Fruit fly (Drosophila melanogaster) whole organism, embryonic: ENCODE results near the gene Cp7Fa.

Source experiments
- CG1024 ChIP-seq: fragments of 200-800 bp; sonication (Bioruptor generic); IDR thresholded peaks from 2 replicates; pipeline ENCODE4 v1.3.6; 2022; ENCODE audit warnings: missing biosample characterization, missing genetic modification characterization
- CG11696 ChIP-seq: fragments of 200-800 bp; sonication (Bioruptor generic); IDR thresholded peaks from 2 replicates; pipeline ENCODE4 v1.3.6; 2022; ENCODE audit warnings: missing biosample characterization, missing genetic modification characterization
- CG12236 ChIP-seq: fragments of 200-800 bp; sonication (Bioruptor generic); optimal IDR thresholded peaks from 2 replicates; lab custom pipeline; 2016; ENCODE audit warnings: missing biosample characterization, missing genetic modification characterization
- CG13424 ChIP-seq: fragments of 200-800 bp; sonication (Bioruptor generic); optimal IDR thresholded peaks from 2 replicates; lab custom pipeline; 2019; ENCODE audit warnings: missing biosample characterization, mild to moderate bottlenecking, missing genetic modification characterization, moderate library complexity
- CG13775 ChIP-seq: fragments of 200-800 bp; sonication (Bioruptor generic); optimal IDR thresholded peaks from 3 replicates; lab custom pipeline; 2017; ENCODE audit warnings: missing biosample characterization, mild to moderate bottlenecking, missing genetic modification characterization
- CG1529 ChIP-seq: fragments of 200-800 bp; sonication (Bioruptor generic); optimal IDR thresholded peaks from 3 replicates; lab custom pipeline; 2018; ENCODE audit warnings: missing biosample characterization, missing genetic modification characterization
- CG15601 ChIP-seq: fragments of 200-800 bp; sonication (Bioruptor generic); optimal IDR thresholded peaks from 3 replicates; lab custom pipeline; 2019; ENCODE audit warnings: missing biosample characterization, mild to moderate bottlenecking, missing genetic modification characterization, moderate library complexity
- CG17359 ChIP-seq: fragments of 200-800 bp; sonication (Bioruptor generic); optimal IDR thresholded peaks from 3 replicates; lab custom pipeline; 2018; ENCODE audit warnings: missing biosample characterization, mild to moderate bottlenecking, missing genetic modification characterization, moderate library complexity
- CG2116 ChIP-seq: fragments of 200-800 bp; sonication (Bioruptor generic); optimal IDR thresholded peaks from 3 replicates; lab custom pipeline; 2018; ENCODE audit warnings: missing biosample characterization, mild to moderate bottlenecking, missing genetic modification characterization
- CG2875 ChIP-seq: fragments of 200-800 bp; sonication (Bioruptor generic); optimal IDR thresholded peaks from 2 replicates; lab custom pipeline; 2017; ENCODE audit warnings: missing biosample characterization, mild to moderate bottlenecking, missing genetic modification characterization, missing genetic modification reagents
- CG30403 ChIP-seq: fragments of 200-800 bp; sonication (Bioruptor generic); optimal IDR thresholded peaks from 3 replicates; lab custom pipeline; 2016; ENCODE audit warnings: missing biosample characterization, missing genetic modification characterization
- CG3065 ChIP-seq: fragments of 200-800 bp; sonication (Bioruptor generic); optimal IDR thresholded peaks from 2 replicates; lab custom pipeline; 2016; ENCODE audit warnings: missing biosample characterization, missing genetic modification characterization
- CG31224 ChIP-seq: fragments of 200-800 bp; sonication (Bioruptor generic); IDR thresholded peaks from 2 replicates; pipeline ENCODE4 v1.3.6; 2022; ENCODE audit warnings: missing biosample characterization, missing genetic modification characterization
- CG6683 ChIP-seq: fragments of 200-800 bp; sonication (Bioruptor generic); optimal IDR thresholded peaks from 2 replicates; lab custom pipeline; 2017; ENCODE audit warnings: missing biosample characterization, mild to moderate bottlenecking, missing genetic modification characterization, missing genetic modification reagents
- CG6765 ChIP-seq: fragments of 200-800 bp; sonication (Bioruptor generic); optimal IDR thresholded peaks from 3 replicates; lab custom pipeline; 2017; ENCODE audit warnings: missing biosample characterization, mild to moderate bottlenecking, missing genetic modification characterization
- CG6813 ChIP-seq: fragments of 200-800 bp; sonication (Bioruptor generic); optimal IDR thresholded peaks from 2 replicates; lab custom pipeline; 2017; ENCODE audit warnings: missing biosample characterization, missing genetic modification characterization, mild to moderate bottlenecking, moderate library complexity, missing genetic modification reagents
- CG7271 ChIP-seq: fragments of 200-800 bp; sonication (Bioruptor generic); optimal IDR thresholded peaks from 2 replicates; lab custom pipeline; 2018; ENCODE audit warnings: missing biosample characterization, mild to moderate bottlenecking, missing genetic modification characterization, moderate library complexity
- CG7786 ChIP-seq: fragments of 200-800 bp; sonication (Bioruptor generic); optimal IDR thresholded peaks from 2 replicates; lab custom pipeline; 2016; ENCODE audit warnings: missing biosample characterization, missing genetic modification characterization
- CG7987 ChIP-seq: fragments of 200-800 bp; sonication (Bioruptor generic); optimal IDR thresholded peaks from 2 replicates; lab custom pipeline; 2018; ENCODE audit warnings: missing biosample characterization, mild to moderate bottlenecking, missing genetic modification characterization, moderate library complexity
- CG8290 ChIP-seq, 3 experiments: fragments of 200-800 bp; sonication (Bioruptor generic); optimal IDR thresholded peaks; 2 replicates each; lab custom pipeline; 2016 to 2019; ENCODE audit warnings: missing biosample characterization in 3 of 3, missing genetic modification characterization in 3 of 3, mild to moderate bottlenecking in 2 of 3, moderate library complexity in 1 of 3
- CG8924 ChIP-seq: fragments of 200-800 bp; optimal IDR thresholded peaks from 3 replicates; lab custom pipeline; 2019; ENCODE audit warnings: missing biosample characterization, mild to moderate bottlenecking, missing genetic modification characterization, moderate library complexity
- CG9609 ChIP-seq: fragments of 200-800 bp; sonication (Bioruptor generic); optimal IDR thresholded peaks from 3 replicates; lab custom pipeline; 2016; ENCODE audit warnings: missing biosample characterization, missing genetic modification characterization
- E2f1 ChIP-seq: fragments of 200-800 bp; sonication (Bioruptor generic); IDR thresholded peaks from 2 replicates; pipeline ENCODE4 v1.3.6; 2022; ENCODE audit warnings: missing biosample characterization, missing genetic modification characterization
- Hr3 ChIP-seq: fragments of 200-800 bp; sonication (Bioruptor generic); optimal IDR thresholded peaks from 3 replicates; lab custom pipeline; 2016; ENCODE audit warnings: missing biosample characterization, missing genetic modification characterization
- Lhr ChIP-seq: fragments of 200-800 bp; sonication (Bioruptor generic); optimal IDR thresholded peaks from 3 replicates; lab custom pipeline; 2017; ENCODE audit warnings: mild to moderate bottlenecking, missing biosample characterization, missing genetic modification reagents, missing genetic modification characterization
- MBD-R2 ChIP-seq: fragments of 200-800 bp; sonication (Bioruptor generic); IDR thresholded peaks from 2 replicates; pipeline ENCODE4 v1.3.6; 2022; ENCODE audit warnings: missing biosample characterization, missing genetic modification characterization
- Mrtf ChIP-seq: fragments of 200-800 bp; sonication (Bioruptor generic); IDR thresholded peaks from 3 replicates; pipeline ENCODE4 v1.3.6; 2022; ENCODE audit warnings: missing biosample characterization, missing genetic modification characterization
- Sin3A ChIP-seq: fragments of >200 bp; optimal IDR thresholded peaks from 2 replicates; lab custom pipeline; 2018
- Sox100B ChIP-seq: fragments of 200-800 bp; sonication (Bioruptor generic); optimal IDR thresholded peaks from 3 replicates; lab custom pipeline; 2018; ENCODE audit warnings: missing biosample characterization, mild to moderate bottlenecking, missing genetic modification characterization
- Sry-δ ChIP-seq: fragments of 200-800 bp; sonication (Bioruptor generic); optimal IDR thresholded peaks from 2 replicates; lab custom pipeline; 2016; ENCODE audit warnings: missing biosample characterization, missing genetic modification characterization
- amos ChIP-seq: fragments of 200-800 bp; sonication (Bioruptor generic); IDR thresholded peaks from 2 replicates; pipeline ENCODE4 v1.3.6; 2022; ENCODE audit warnings: missing biosample characterization, missing genetic modification characterization; ENCODE audit not compliant: partially characterized antibody
- cg ChIP-seq: fragments of 200-800 bp; sonication (Bioruptor generic); optimal IDR thresholded peaks from 3 replicates; lab custom pipeline; 2019; ENCODE audit warnings: missing biosample characterization, mild to moderate bottlenecking, missing genetic modification characterization, moderate library complexity
- crp ChIP-seq, 2 experiments: fragments of 200-800 bp; sonication (Bioruptor generic); optimal IDR thresholded peaks; 2 replicates in 1 of 2; 3 replicates in 1 of 2; lab custom pipeline; 2017; ENCODE audit warnings: missing biosample characterization in 2 of 2, missing genetic modification characterization in 2 of 2, mild to moderate bottlenecking in 1 of 2, moderate library complexity in 1 of 2
- disco-r ChIP-seq: fragments of 200-800 bp; sonication (Bioruptor generic); optimal IDR thresholded peaks from 2 replicates; lab custom pipeline; 2016; ENCODE audit warnings: missing biosample characterization, missing genetic modification characterization
- gcm2 ChIP-seq: fragments of 200-800 bp; sonication (Bioruptor generic); optimal IDR thresholded peaks from 2 replicates; lab custom pipeline; 2016; ENCODE audit warnings: missing biosample characterization, missing genetic modification characterization
- gsb-n ChIP-seq: fragments of 200-800 bp; sonication (Bioruptor generic); optimal IDR thresholded peaks from 3 replicates; lab custom pipeline; 2018; ENCODE audit warnings: missing biosample characterization, mild to moderate bottlenecking, missing genetic modification characterization
- her ChIP-seq: fragments of 200-800 bp; sonication (Bioruptor generic); optimal IDR thresholded peaks from 2 replicates; lab custom pipeline; 2016; ENCODE audit warnings: missing biosample characterization, missing genetic modification characterization
- jumu ChIP-seq: fragments of 200-800 bp; sonication (Bioruptor generic); optimal IDR thresholded peaks from 3 replicates; lab custom pipeline; 2016; ENCODE audit warnings: missing biosample characterization, missing genetic modification characterization
- knrl ChIP-seq: fragments of 200-800 bp; sonication (Bioruptor generic); IDR thresholded peaks from 3 replicates; pipeline ENCODE4 v1.3.6; 2022; ENCODE audit warnings: missing biosample characterization, missing genetic modification characterization; ENCODE audit not compliant: partially characterized antibody
- lilli ChIP-seq: fragments of 200-800 bp; sonication (Bioruptor generic); optimal IDR thresholded peaks from 3 replicates; lab custom pipeline; 2016; ENCODE audit warnings: missing biosample characterization, missing genetic modification characterization
- nerfin-1 ChIP-seq: fragments of 200-800 bp; sonication (Bioruptor generic); optimal IDR thresholded peaks from 3 replicates; lab custom pipeline; 2019; ENCODE audit warnings: missing biosample characterization, mild to moderate bottlenecking, missing genetic modification characterization, moderate library complexity
- nmo ChIP-seq: fragments of 200-800 bp; sonication (Bioruptor generic); optimal IDR thresholded peaks from 2 replicates; lab custom pipeline; 2018; ENCODE audit warnings: missing biosample characterization, mild to moderate bottlenecking, missing genetic modification characterization, moderate library complexity
- pho ChIP-seq: fragments of 200-800 bp; sonication (Bioruptor generic); optimal IDR thresholded peaks from 2 replicates; lab custom pipeline; 2016; ENCODE audit warnings: missing biosample characterization, missing genetic modification characterization
- pzg ChIP-seq: fragments of 200-800 bp; sonication (Bioruptor generic); optimal IDR thresholded peaks from 3 replicates; lab custom pipeline; 2018; ENCODE audit warnings: missing biosample characterization, mild to moderate bottlenecking, missing genetic modification characterization, moderate library complexity
- row ChIP-seq: fragments of 200-800 bp; sonication (Bioruptor generic); IDR thresholded peaks from 3 replicates; pipeline ENCODE4 v1.3.6; 2022; ENCODE audit warnings: missing biosample characterization, missing genetic modification characterization
- slbo ChIP-seq: fragments of 200-800 bp; sonication (Bioruptor generic); IDR thresholded peaks from 2 replicates; pipeline ENCODE4 v1.3.6; 2022; ENCODE audit warnings: missing biosample characterization, missing genetic modification characterization
- sob ChIP-seq: fragments of 200-800 bp; sonication (Bioruptor generic); IDR thresholded peaks from 2 replicates; pipeline ENCODE4 v1.3.6; 2022; ENCODE audit warnings: missing biosample characterization, missing genetic modification characterization
- trem ChIP-seq: fragments of 200-800 bp; optimal IDR thresholded peaks from 3 replicates; lab custom pipeline; 2019; ENCODE audit warnings: missing biosample characterization, mild to moderate bottlenecking, missing genetic modification characterization, moderate library complexity
- wdn ChIP-seq: fragments of 200-800 bp; sonication (Bioruptor generic); IDR thresholded peaks from 2 replicates; pipeline ENCODE4 v1.3.6; 2022; ENCODE audit warnings: missing biosample characterization, missing genetic modification characterization

Gene Cp7Fa

dm6 chrX:8436656-8437284, 33.9 kb upstream of the Cp7Fa start, which contains the start of gene CG1440:
Gene CG1440 (plus strand): TSS chrX:8437057.
- TF ChIP-seq crp (GFP tag; optimal IDR thresholded peaks at IDR 0.05; lab: Kevin White, UChicago), result peak; percentile 19 to 92
- TF ChIP-seq her (GFP tag; lab: Kevin White, UChicago), result no peak
- TF ChIP-seq CG6683, result no peak
- no peak for TF ChIP-seq CG12236 (GFP tag; lab: Kevin White, UChicago)
- TF ChIP-seq pzg (GFP tag; lab: Kevin White, UChicago), result peak; percentile 84
- TF ChIP-seq gcm2 (GFP tag; lab: Kevin White, UChicago), result no peak
- no peak for TF ChIP-seq CG9609 (GFP tag; lab: Kevin White, UChicago)
- no peak; the same call in 1 of the 2 replicates for TF ChIP-seq amos
- TF ChIP-seq CG6765, result peak; percentile 48
- peak; percentile 11; the same call in 1 of the 3 replicates for TF ChIP-seq knrl
- TF ChIP-seq CG1529, result no peak
- no peak for TF ChIP-seq wdn
- TF ChIP-seq row (GFP tag; lab: Robert Waterston, UW), result peak; percentile 44; the same call in 2 of the 3 replicates
- peak; percentile 29 for TF ChIP-seq CG15601 (tag; lab: Kevin White, UChicago)
- peak; percentile 56 for TF ChIP-seq nerfin-1 (tag; lab: Kevin White, UChicago)
- TF ChIP-seq CG6813, result peak; percentile 21
- peak; percentile 28 for TF ChIP-seq pho (GFP tag; lab: Kevin White, UChicago)
- no peak for TF ChIP-seq E2f1 (GFP tag; lab: Robert Waterston, UW)
- no peak for TF ChIP-seq Sox100B (GFP tag; lab: Kevin White, UChicago)
- TF ChIP-seq CG7786 (GFP tag; lab: Kevin White, UChicago), result peak; percentile 11
- TF ChIP-seq CG13424 (tag; lab: Kevin White, UChicago), result peak; percentile 14
- no peak for TF ChIP-seq CG30403 (GFP tag; lab: Kevin White, UChicago)
- TF ChIP-seq trem (tag; lab: Kevin White, UChicago), result peak; percentile 64
- peak; percentile 28 for TF ChIP-seq lilli (GFP tag; lab: Kevin White, UChicago)
- TF ChIP-seq CG7271 (tag; lab: Kevin White, UChicago), result peak; percentile 4
- TF ChIP-seq MBD-R2 (GFP tag; lab: Robert Waterston, UW), result peak; percentile 75
- TF ChIP-seq CG17359 (tag; lab: Kevin White, UChicago), result no peak
- TF ChIP-seq CG31224 (GFP tag; lab: Robert Waterston, UW), result no peak
- peak; percentile 44 for TF ChIP-seq CG2116 (GFP tag; lab: Kevin White, UChicago)
- TF ChIP-seq Mrtf (GFP tag; lab: Robert Waterston, UW), result no peak
- TF ChIP-seq nmo (GFP tag; lab: Kevin White, UChicago), result peak; percentile 43
- TF ChIP-seq CG8290 (GFP tag; optimal IDR thresholded peaks at IDR 0.05; lab: Kevin White, UChicago), result no peak
- no peak for TF ChIP-seq CG8290 (tag; optimal IDR thresholded peaks at IDR 0.05; lab: Kevin White, UChicago)
- TF ChIP-seq CG7987 (GFP tag; lab: Kevin White, UChicago), result no peak
- TF ChIP-seq CG3065 (GFP tag; lab: Kevin White, UChicago), result no peak
- TF ChIP-seq Lhr (GFP tag; lab: Kevin White, UChicago), result peak; percentile 60
- TF ChIP-seq disco-r, result no peak
- TF ChIP-seq jumu (GFP tag; lab: Kevin White, UChicago), result peak; percentile 20
- peak; percentile 30 for TF ChIP-seq Sry-δ (GFP tag; lab: Kevin White, UChicago)
- no peak for TF ChIP-seq gsb-n (tag; lab: Kevin White, UChicago)
- TF ChIP-seq CG1024, result no peak
- no peak for TF ChIP-seq CG2875 (GFP tag; lab: Kevin White, UChicago)
- peak; percentile 25 for TF ChIP-seq Hr3 (GFP tag; lab: Kevin White, UChicago)
- peak; percentile 17 for TF ChIP-seq Sin3A
- peak; percentile 16 for TF ChIP-seq CG13775 (GFP tag; lab: Kevin White, UChicago)
- peak; percentile 33; the same call in 1 of the 2 replicates for TF ChIP-seq slbo (GFP tag; lab: Robert Waterston, UW)
- 0 out of 2 replicates have a peak, but pooled peaks have one; percentile 34 for TF ChIP-seq sob (GFP tag; lab: Robert Waterston, UW)
- peak; percentile 73 for TF ChIP-seq CG8924
- TF ChIP-seq cg (GFP tag; lab: Kevin White, UChicago), result no peak
- TF ChIP-seq CG11696 (GFP tag; lab: Robert Waterston, UW), result no peak
